In the genomic region with DNA sequence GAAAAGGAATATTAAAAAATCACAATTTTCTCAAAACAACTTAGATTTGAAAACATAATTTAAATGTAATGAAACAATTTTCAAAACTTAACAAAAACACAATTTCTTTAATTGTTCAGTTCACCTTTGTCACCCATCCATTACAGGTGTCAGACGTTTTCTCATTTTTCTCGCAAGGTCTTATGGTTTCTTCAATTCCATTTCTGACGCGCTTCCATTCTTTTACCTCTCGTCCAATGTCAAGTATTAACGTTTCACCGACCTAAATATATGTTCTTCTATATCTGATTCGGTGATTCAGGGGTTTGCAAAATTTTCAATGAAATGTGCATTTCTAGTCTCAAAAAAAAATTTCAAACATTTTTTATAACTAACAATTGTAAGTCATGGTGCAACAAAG, we compare ENCODE assay signal across 3 worm cellular contexts.
TF ChIP-seq lines count a peak whose summit lies in the region.

No protein-coding gene starts in this region.

TF ChIP-seq in whole organism, L1 larva, 84 proteins besides CTCF, POLR2A, EP300 and RAD21:
- TF ChIP-seq nhr-85 (tag; lab: Kevin White, UChicago) (peak; percentile 76), blmp-1 (tag; optimal IDR thresholded peaks at IDR 0.05; lab: Kevin White, UChicago) (peak; percentile 58), efl-1 (optimal IDR thresholded peaks at IDR 0.05; lab: Kevin White, UChicago) (no peak), efl-1 (GFP tag; optimal IDR thresholded peaks at IDR 0.05 in 1 of 2; lab: Kevin White, UChicago) (no peak), hlh-17 (GFP tag; optimal IDR thresholded peaks at IDR 0.05; lab: Kevin White, UChicago; ENCODE audit: borderline replicate concordance) (no peak), aly-2 (tag; optimal IDR thresholded peaks at IDR 0.05; lab: Kevin White, UChicago) (no peak), F16B12.6 (tag; optimal IDR thresholded peaks at IDR 0.05; lab: Kevin White, UChicago) (no peak), mdl-1 (tag; optimal IDR thresholded peaks at IDR 0.05; lab: Kevin White, UChicago) (no peak), nhr-71 (tag; optimal IDR thresholded peaks at IDR 0.05; lab: Kevin White, UChicago) (peak; percentile 9), irx-1 (tag; optimal IDR thresholded peaks at IDR 0.05; lab: Kevin White, UChicago) (no peak), ceh-63 (GFP tag; optimal IDR thresholded peaks at IDR 0.05; lab: Kevin White, UChicago) (no peak), snu-23 (GFP tag; optimal IDR thresholded peaks at IDR 0.05; lab: Kevin White, UChicago) (peak; percentile 41), pax-3 (tag; optimal IDR thresholded peaks at IDR 0.05; lab: Kevin White, UChicago) (no peak), unc-86 (tag; optimal IDR thresholded peaks at IDR 0.05; lab: Kevin White, UChicago) (no peak), nhr-12 (tag; optimal IDR thresholded peaks at IDR 0.05; lab: Kevin White, UChicago) (no peak), lin-14 (GFP tag; optimal IDR thresholded peaks at IDR 0.05; lab: Kevin White, UChicago) (peak; percentile 36), aha-1 (tag; optimal IDR thresholded peaks at IDR 0.05; lab: Kevin White, UChicago) (no peak), elt-3 (tag; optimal IDR thresholded peaks at IDR 0.05; lab: Kevin White, UChicago) (no peak), ceh-8 (GFP tag; optimal IDR thresholded peaks at IDR 0.05; lab: Kevin White, UChicago) (no peak), nhr-11 (tag; optimal IDR thresholded peaks at IDR 0.05; lab: Kevin White, UChicago) (no peak), nhr-237 (tag; optimal IDR thresholded peaks at IDR 0.05; lab: Kevin White, UChicago) (no peak), lin-35 (GFP tag; optimal IDR thresholded peaks at IDR 0.05; lab: Kevin White, UChicago) (peak in 1 of 2 experiments; percentile 17), fos-1 (tag; optimal IDR thresholded peaks at IDR 0.05; lab: Kevin White, UChicago) (no peak), nhr-20 (tag; optimal IDR thresholded peaks at IDR 0.05; lab: Kevin White, UChicago) (no peak), lsy-2 (tag; optimal IDR thresholded peaks at IDR 0.05; lab: Kevin White, UChicago) (no peak)
TF ChIP-seq in whole organism, L1 larva: peak in this region for 6.

TF ChIP-seq in whole organism, L2 larva, 48 proteins besides CTCF, POLR2A, EP300 and RAD21:
- TF ChIP-seq blmp-1 (tag; optimal IDR thresholded peaks at IDR 0.05; lab: Kevin White, UChicago; ENCODE audit: insufficient read depth) (no peak), nhr-25 (tag; optimal IDR thresholded peaks at IDR 0.05; lab: Kevin White, UChicago) (peak; percentile 47)

TF ChIP-seq in whole organism, L3 larva, 47 proteins besides CTCF, POLR2A, EP300 and RAD21:
- TF ChIP-seq daf-12 (tag; optimal IDR thresholded peaks at IDR 0.05; lab: Kevin White, UChicago) (no peak), nhr-25 (tag; optimal IDR thresholded peaks at IDR 0.05; lab: Kevin White, UChicago) (peak; percentile 3)

Comparison
In these comparisons a context has a peak if more than half of its experiments do, and no peak if none do; other contexts are left out.
1. Of the 22 proteins assayed by ChIP-seq in both whole organism, L1 larva and whole organism, L2 larva: peak only in whole organism, L1 larva: blmp-1; only in whole organism, L2 larva: none; in both: none; in neither: 21.